Fruit fly (Drosophila melanogaster) whole organism: ENCODE data around the gene CG32087.

Experiments used
- CG8478 ChIP-seq: fragments of >200 bp; optimal IDR thresholded peaks from 2 replicates; lab custom pipeline; 2018; ENCODE audit warnings: inconsistent platforms
- Dll ChIP-seq: fragments of >200 bp; optimal IDR thresholded peaks from 2 replicates; lab custom pipeline; 2017
- EcR ChIP-seq, 2 experiments: fragments of >200 bp; optimal IDR thresholded peaks; 2 replicates each; lab custom pipeline; 2017; ENCODE audit warnings: missing biosample characterization in 2 of 2, missing genetic modification characterization in 2 of 2, missing genetic modification reagents in 2 of 2
- pan ChIP-seq: fragments of >200 bp; optimal IDR thresholded peaks from 2 replicates; lab custom pipeline; 2017
- psq ChIP-seq: fragments of >200 bp; optimal IDR thresholded peaks from 2 replicates; lab custom pipeline; 2017
- usp ChIP-seq: fragments of >200 bp; optimal IDR thresholded peaks from 2 replicates; lab custom pipeline; 2017; ENCODE audit warnings: missing biosample characterization, missing genetic modification characterization, mixed read lengths

- TF ChIP-seq psq (lab: Kevin White, UChicago): no peak
- TF ChIP-seq CG8478 (lab: Kevin White, UChicago): no peak
- TF ChIP-seq pan (lab: Kevin White, UChicago): no peak
- no peak for TF ChIP-seq usp (GFP tag; lab: Kevin White, UChicago)
- no peak for TF ChIP-seq EcR (GFP tag; optimal IDR thresholded peaks at IDR 0.05; lab: Kevin White, UChicago)
- TF ChIP-seq Dll: no peak
Measured at dm6 chr3L:11716899-11717298, 15.0 kb upstream of the CG32087 start.
